Fruit fly (Drosophila melanogaster): ENCODE results near the gene Mcm7.

Mcm7 gene

dm6 chr3L:8870547-8870946 lies 20.8 kb upstream of the Mcm7 start (continued):
- TF ChIP-seq CG12769 (tag; optimal IDR thresholded peaks at IDR 0.05) = no peak
- TF ChIP-seq CG15011 (GFP tag; optimal IDR thresholded peaks at IDR 0.05) = no peak
- TF ChIP-seq CG31388 (GFP tag; optimal IDR thresholded peaks at IDR 0.05) = no peak
- TF ChIP-seq CTCF (GFP tag; optimal IDR thresholded peaks at IDR 0.05) = no peak
- TF ChIP-seq HmgZ (tag; optimal IDR thresholded peaks at IDR 0.05) = no peak
- no peak for TF ChIP-seq Lhr (GFP tag; optimal IDR thresholded peaks at IDR 0.05)
- TF ChIP-seq sens-2 (GFP tag; IDR thresholded peaks at IDR 0.05) = no peak
- no peak for TF ChIP-seq odd (GFP tag; optimal IDR thresholded peaks at IDR 0.05)
- TF ChIP-seq CG12299 (tag; optimal IDR thresholded peaks at IDR 0.05) = no peak
- TF ChIP-seq Nf-YB (GFP tag; optimal IDR thresholded peaks at IDR 0.05) = no peak
- TF ChIP-seq Chrac-16 (GFP tag; optimal IDR thresholded peaks at IDR 0.05) = no peak
- TF ChIP-seq Spps (tag; optimal IDR thresholded peaks at IDR 0.05) = no peak
- TF ChIP-seq phol (tag; optimal IDR thresholded peaks at IDR 0.05) = peak; percentile 36
- TF ChIP-seq Awh (GFP tag; IDR thresholded peaks at IDR 0.05) = no peak
- TF ChIP-seq Doc2 (GFP tag; IDR thresholded peaks at IDR 0.05) = no peak
- peak; percentile 25 for TF ChIP-seq Med (GFP tag)
- TF ChIP-seq slbo (GFP tag; IDR thresholded peaks at IDR 0.05) = no peak
- 0 out of 2 replicates have a peak, but pooled peaks have one; percentile 7 for TF ChIP-seq CG6689 (GFP tag; IDR thresholded peaks at IDR 0.05)
- TF ChIP-seq ara (GFP tag; IDR thresholded peaks at IDR 0.05) = peak; percentile 42; the same call in 1 of the 2 replicates
- no peak for TF ChIP-seq nerfin-2 (GFP tag; IDR thresholded peaks at IDR 0.05; ENCODE audit: partially characterized antibody)
- no peak for TF ChIP-seq ken (GFP tag; IDR thresholded peaks at IDR 0.05)
- no peak for TF ChIP-seq ato (GFP tag; IDR thresholded peaks at IDR 0.05; ENCODE audit: partially characterized antibody)
- TF ChIP-seq stc (GFP tag; IDR thresholded peaks at IDR 0.05) = 0 out of 2 replicates have a peak, but pooled peaks have one; percentile 15
- no peak for TF ChIP-seq sug (tag; optimal IDR thresholded peaks at IDR 0.05)
- TF ChIP-seq CG3726 (GFP tag; IDR thresholded peaks at IDR 0.05) = no peak
- no peak for TF ChIP-seq Sox100B (GFP tag; optimal IDR thresholded peaks at IDR 0.05)

DNA sequence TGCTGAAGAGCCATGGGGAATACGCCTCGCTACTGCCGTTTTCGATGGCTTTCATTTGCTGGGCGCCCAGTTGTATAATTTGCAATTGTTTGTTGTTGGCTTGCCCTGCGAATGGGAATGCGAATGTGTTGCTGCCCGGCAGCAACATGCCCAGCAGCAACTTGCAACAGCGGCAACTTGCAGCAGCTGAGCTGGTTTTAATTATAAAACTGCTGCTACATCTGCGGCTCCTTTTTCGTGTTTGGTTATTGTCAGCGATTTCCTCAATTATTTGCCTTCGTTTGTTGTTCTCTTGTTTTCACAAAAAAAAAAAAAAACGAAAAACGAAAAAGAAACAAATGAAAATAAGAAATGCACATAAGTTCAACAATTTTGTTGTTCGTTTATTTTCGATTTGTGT lies 20.4 kb upstream of the Mcm7 start:
- TF ChIP-seq jigr1 (GFP tag; IDR thresholded peaks at IDR 0.05) (no peak), sens (GFP tag) (peak; percentile 70)

DNA sequence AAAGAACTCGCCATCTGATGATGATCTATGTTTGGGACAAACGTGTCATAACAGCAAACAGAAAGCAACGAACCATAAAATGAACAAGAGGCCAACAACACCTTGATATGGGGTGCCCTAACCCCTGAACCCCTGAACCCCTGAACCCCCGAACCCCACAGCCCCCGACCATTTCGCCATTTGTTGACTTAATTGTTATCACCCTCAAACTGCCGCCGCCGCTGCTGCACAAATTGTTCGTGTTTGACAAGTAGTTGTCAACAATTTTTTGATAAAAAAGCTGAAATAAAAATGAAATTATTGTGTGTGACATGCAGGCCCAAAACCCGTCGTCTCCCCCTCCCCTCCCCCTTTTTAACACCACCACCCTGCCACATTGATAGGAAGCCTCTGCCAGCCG lies 18.3 kb upstream of the Mcm7 start:
- TF ChIP-seq seq (GFP tag; IDR thresholded peaks at IDR 0.05) (no peak), CG2678 (tag; optimal IDR thresholded peaks at IDR 0.05) (peak; percentile 6), Chrac-16 (GFP tag; optimal IDR thresholded peaks at IDR 0.05) (no peak), Asciz (GFP tag; optimal IDR thresholded peaks at IDR 0.05) (peak; percentile 4), kni (GFP tag; optimal IDR thresholded peaks at IDR 0.05) (peak; percentile 44), da (GFP tag; optimal IDR thresholded peaks at IDR 0.05) (no peak), crol (GFP tag; IDR thresholded peaks at IDR 0.05) (peak; percentile 81), z (GFP tag; IDR thresholded peaks at IDR 0.05) (no peak), CG9797 (GFP tag; optimal IDR thresholded peaks at IDR 0.05) (no peak), caup (GFP tag; optimal IDR thresholded peaks at IDR 0.05; ENCODE audit: severe bottlenecking) (peak; percentile 42), salm (tag; optimal IDR thresholded peaks at IDR 0.05) (peak; percentile 31), ci (GFP tag; IDR thresholded peaks at IDR 0.05) (peak; percentile 49; the same call in 1 of the 3 replicates), chinmo (GFP tag; IDR thresholded peaks at IDR 0.05; ENCODE audit: partially characterized antibody) (no peak), Dip2 (GFP tag; IDR thresholded peaks at IDR 0.05) (no peak), CG15269 (tag; optimal IDR thresholded peaks at IDR 0.05) (no peak), ara (GFP tag; IDR thresholded peaks at IDR 0.05) (peak; percentile 44; the same call in 1 of the 2 replicates), Pdp1 (GFP tag; optimal IDR thresholded peaks at IDR 0.05) (peak in 1 of 2 experiments; percentile 18), unc-4 (GFP tag; IDR thresholded peaks at IDR 0.05; ENCODE audit: partially characterized antibody) (no peak), lov (optimal IDR thresholded peaks at IDR 0.05) (no peak), lov (GFP tag; IDR thresholded peaks at IDR 0.05) (no peak), CG8281 (tag; optimal IDR thresholded peaks at IDR 0.05) (peak; percentile 24), Atf3 (GFP tag; optimal IDR thresholded peaks at IDR 0.05) (no peak), CG32772 (GFP tag; IDR thresholded peaks at IDR 0.05) (no peak), nerfin-1 (tag; optimal IDR thresholded peaks at IDR 0.05) (peak; percentile 17), CG16863 (GFP tag; optimal IDR thresholded peaks at IDR 0.05) (no peak)
